Worm (Caenorhabditis elegans): ENCODE data around the gene tag-314.

- TF ChIP-seq unc-62 (GFP tag; optimal IDR thresholded peaks at IDR 0.05) (no peak), zag-1 (tag; optimal IDR thresholded peaks at IDR 0.05) (no peak)
These were observed 34.8 kb upstream of the tag-314 start, which contains the start of gene F22E12.3 for ce11 chrV:10463276-10463675.
